Worm (Caenorhabditis elegans) whole organism, early embryonic: ENCODE results near the gene ZK686.3.

ENCODE experiments used
- B0310.2 ChIP-seq: sonication (generic microtip); optimal IDR thresholded peaks from 2 replicates; lab custom pipeline; 2016; ENCODE audit warnings: mild to moderate bottlenecking, missing genetic modification characterization, missing compliant biosample characterization
- F13C5.2 ChIP-seq: sonication (generic microtip); optimal IDR thresholded peaks from 2 replicates; lab custom pipeline; 2017; ENCODE audit warnings: mild to moderate bottlenecking, missing genetic modification characterization, inconsistent platforms, missing compliant biosample characterization
- ama-1 ChIP-seq: fragments of 150-350 bp; optimal IDR thresholded peaks from 2 replicates; lab custom pipeline; 2014
- ceh-13 ChIP-seq: fragments of 200-800 bp; sonication (Bioruptor generic); optimal IDR thresholded peaks from 2 replicates; lab custom pipeline; 2018; ENCODE audit warnings: mild to moderate bottlenecking, missing genetic modification characterization, missing compliant biosample characterization
- hmg-4 ChIP-seq: fragments of 200-800 bp; sonication (Bioruptor generic); optimal IDR thresholded peaks from 2 replicates; lab custom pipeline; 2018; ENCODE audit warnings: mild to moderate bottlenecking, missing genetic modification characterization, missing compliant biosample characterization
- hnd-1 ChIP-seq: sonication (generic microtip); optimal IDR thresholded peaks from 2 replicates; lab custom pipeline; 2016; ENCODE audit warnings: missing genetic modification characterization, missing compliant biosample characterization
- scrt-1 ChIP-seq: fragments of 200-800 bp; sonication (Bioruptor generic); IDR thresholded peaks from 2 replicates; pipeline ENCODE4 v1.3.6; 2022; ENCODE audit warnings: missing genetic modification characterization, missing compliant biosample characterization
- sea-1 ChIP-seq: fragments of 200-800 bp; sonication (Bioruptor generic); conservative IDR thresholded peaks from 2 replicates; pipeline ENCODE4 v1.3.6; 2022; ENCODE audit warnings: missing genetic modification characterization, missing compliant biosample characterization
- tbx-11 ChIP-seq: fragments of 200-800 bp; sonication (Bioruptor generic); IDR thresholded peaks from 2 replicates; pipeline ENCODE4 v1.3.6; 2022; ENCODE audit warnings: missing genetic modification characterization, missing compliant biosample characterization
- tbx-37 ChIP-seq: fragments of 200-800 bp; sonication (Bioruptor generic); conservative IDR thresholded peaks from 2 replicates; pipeline ENCODE4 v1.3.6; 2022; ENCODE audit warnings: missing genetic modification reagents, missing genetic modification characterization, missing compliant biosample characterization

- no peak for TF ChIP-seq F13C5.2 (tag; lab: Kevin White, UChicago)
- TF ChIP-seq tbx-37 (GFP tag; lab: Robert Waterston, UW) = no peak
- TF ChIP-seq scrt-1 = no peak
- TF ChIP-seq hnd-1 (tag; lab: Kevin White, UChicago) = no peak
- no peak for TF ChIP-seq ama-1 (lab: Kevin White, UChicago)
- no peak for TF ChIP-seq hmg-4 (GFP tag; lab: Kevin White, UChicago)
- TF ChIP-seq sea-1 (GFP tag; lab: Robert Waterston, UW) = no peak
- TF ChIP-seq ceh-13 (GFP tag; lab: Kevin White, UChicago) = no peak
- no peak for TF ChIP-seq B0310.2
- TF ChIP-seq tbx-11 = no peak
Measured at ce11 chrIII:7783354-7783753, 14.5 kb upstream of the ZK686.3 start, which contains the start of gene mab-5.
